Worm (Caenorhabditis elegans) whole organism, late embryonic: ENCODE data around the gene oac-2.

Experiments used
- K02D7.2 ChIP-seq: sonication (generic microtip); optimal IDR thresholded peaks from 2 replicates; lab custom pipeline; 2017; ENCODE audit warnings: mild to moderate bottlenecking, missing genetic modification characterization, missing compliant biosample characterization
- elt-2 ChIP-seq: sonication (generic microtip); optimal IDR thresholded peaks from 2 replicates; lab custom pipeline; 2016; ENCODE audit warnings: missing genetic modification reagents, missing genetic modification characterization, missing compliant biosample characterization
- fkh-6 ChIP-seq: sonication (generic microtip); optimal IDR thresholded peaks from 2 replicates; lab custom pipeline; 2016; ENCODE audit warnings: missing genetic modification characterization, missing compliant biosample characterization
- mec-3 ChIP-seq: sonication (generic microtip); optimal IDR thresholded peaks from 2 replicates; lab custom pipeline; 2016; ENCODE audit warnings: borderline replicate concordance, missing genetic modification characterization, missing compliant biosample characterization
- pha-4 ChIP-seq: fragments of 150-350 bp; optimal IDR thresholded peaks from 2 replicates; lab custom pipeline; 2018; ENCODE audit warnings: missing biosample characterization, missing genetic modification reagents, missing genetic modification characterization
- pqm-1 ChIP-seq: sonication (generic microtip); optimal IDR thresholded peaks from 2 replicates; lab custom pipeline; 2016; ENCODE audit warnings: missing genetic modification characterization, missing compliant biosample characterization

DNA sequence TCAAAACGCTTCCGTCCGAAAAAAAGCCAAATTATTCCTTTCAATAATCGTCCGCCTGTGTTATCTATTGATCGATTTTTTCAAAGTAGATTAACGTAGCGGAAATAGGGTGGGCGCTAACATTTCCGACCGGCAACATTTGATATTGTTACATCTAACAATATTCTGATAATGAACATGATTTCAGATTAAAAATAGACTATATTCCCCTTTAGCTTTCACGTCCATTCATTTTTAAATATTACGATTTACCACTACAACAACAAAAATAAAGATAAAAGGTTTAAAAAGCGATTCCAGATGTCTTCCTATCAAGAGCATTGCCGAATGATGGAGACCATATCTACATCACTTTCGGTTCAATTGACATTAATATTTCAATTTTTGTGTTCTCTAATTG, 48.8 kb downstream of the oac-2 start, which contains the start of gene srab-22:
- TF ChIP-seq elt-2 (tag; lab: Kevin White, UChicago) (no peak), fkh-6 (tag; lab: Kevin White, UChicago) (no peak), K02D7.2 (tag; lab: Kevin White, UChicago) (no peak), pha-4 (tag; lab: Kevin White, UChicago) (no peak), mec-3 (no peak), pqm-1 (tag; lab: Kevin White, UChicago) (no peak)
